Worm (Caenorhabditis elegans): ENCODE results near the gene rpn-2.

Gene rpn-2

ce11 chrIII:6176172-6176571 lies 22.8 kb upstream of the rpn-2 start:
- TF ChIP-seq ama-1 (optimal IDR thresholded peaks at IDR 0.05) (no peak), tbx-37 (GFP tag; conservative IDR thresholded peaks at IDR 0.05) (no peak), hnd-1 (tag; optimal IDR thresholded peaks at IDR 0.05) (no peak), ets-7 (tag; optimal IDR thresholded peaks at IDR 0.05) (no peak), pes-1 (GFP tag; IDR thresholded peaks at IDR 0.05) (no peak), B0310.2 (tag; optimal IDR thresholded peaks at IDR 0.05) (no peak), tbx-11 (GFP tag; IDR thresholded peaks at IDR 0.05) (no peak), ceh-13 (GFP tag; optimal IDR thresholded peaks at IDR 0.05) (no peak), F13C5.2 (tag; optimal IDR thresholded peaks at IDR 0.05) (no peak), tra-4 (tag; optimal IDR thresholded peaks at IDR 0.05) (no peak), scrt-1 (GFP tag; IDR thresholded peaks at IDR 0.05) (no peak), hmbx-1 (tag; optimal IDR thresholded peaks at IDR 0.05) (no peak), aly-1 (tag; optimal IDR thresholded peaks at IDR 0.05) (no peak), flt-1 (GFP tag; IDR thresholded peaks at IDR 0.05) (no peak), sea-1 (GFP tag; conservative IDR thresholded peaks at IDR 0.05) (no peak)

ce11 chrIII:6176761-6177160 lies 22.2 kb upstream of the rpn-2 start, which contains the start of gene F42A10.6:
Gene F42A10.6 (minus strand): TSS chrIII:6176861.
- TF ChIP-seq flt-1 (GFP tag; IDR thresholded peaks at IDR 0.05) (no peak), B0310.2 (tag; optimal IDR thresholded peaks at IDR 0.05) (no peak)

ce11 chrIII:6177631-6178030 lies 21.4 kb upstream of the rpn-2 start:
- TF ChIP-seq F13C5.2 (tag; optimal IDR thresholded peaks at IDR 0.05) = no peak
- TF ChIP-seq tbx-11 (GFP tag; IDR thresholded peaks at IDR 0.05) = no peak
- no peak for TF ChIP-seq ceh-36 (tag; optimal IDR thresholded peaks at IDR 0.05)
- TF ChIP-seq flt-1 (GFP tag; IDR thresholded peaks at IDR 0.05) = no peak
- TF ChIP-seq sea-1 (GFP tag; conservative IDR thresholded peaks at IDR 0.05) = no peak
- TF ChIP-seq scrt-1 (GFP tag; IDR thresholded peaks at IDR 0.05) = no peak
- no peak for TF ChIP-seq pes-1 (GFP tag; IDR thresholded peaks at IDR 0.05)
- no peak for TF ChIP-seq tra-4 (tag; optimal IDR thresholded peaks at IDR 0.05)
- TF ChIP-seq B0310.2 (tag; optimal IDR thresholded peaks at IDR 0.05) = no peak
- TF ChIP-seq ama-1 (optimal IDR thresholded peaks at IDR 0.05) = no peak
- no peak for TF ChIP-seq tbx-37 (GFP tag; conservative IDR thresholded peaks at IDR 0.05)
- TF ChIP-seq hmg-4 (GFP tag; optimal IDR thresholded peaks at IDR 0.05) = no peak
- TF ChIP-seq hmbx-1 (tag; optimal IDR thresholded peaks at IDR 0.05) = no peak
- no peak for TF ChIP-seq hnd-1 (tag; optimal IDR thresholded peaks at IDR 0.05)

- TF ChIP-seq ceh-13 (GFP tag; optimal IDR thresholded peaks at IDR 0.05) (no peak), ets-7 (tag; optimal IDR thresholded peaks at IDR 0.05) (no peak), scrt-1 (GFP tag; IDR thresholded peaks at IDR 0.05) (no peak), hmbx-1 (tag; optimal IDR thresholded peaks at IDR 0.05) (no peak), F13C5.2 (tag; optimal IDR thresholded peaks at IDR 0.05) (no peak), flt-1 (GFP tag; IDR thresholded peaks at IDR 0.05) (no peak), ceh-36 (tag; optimal IDR thresholded peaks at IDR 0.05) (no peak), ama-1 (optimal IDR thresholded peaks at IDR 0.05) (no peak), tbx-11 (GFP tag; IDR thresholded peaks at IDR 0.05) (no peak), pes-1 (GFP tag; IDR thresholded peaks at IDR 0.05) (no peak)
These were observed 20.4 kb upstream of the rpn-2 start, which contains the start of gene F42A10.7 for ce11 chrIII:6178586-6178985. Gene F42A10.7 (minus strand): TSS chrIII:6178686.

- TF ChIP-seq F13C5.2 (tag; optimal IDR thresholded peaks at IDR 0.05) = no peak
- no peak for TF ChIP-seq pes-1 (GFP tag; IDR thresholded peaks at IDR 0.05)
- no peak for TF ChIP-seq flt-1 (GFP tag; IDR thresholded peaks at IDR 0.05)
- TF ChIP-seq hmbx-1 (tag; optimal IDR thresholded peaks at IDR 0.05) = no peak
- no peak for TF ChIP-seq hnd-1 (tag; optimal IDR thresholded peaks at IDR 0.05)
- TF ChIP-seq tbx-11 (GFP tag; IDR thresholded peaks at IDR 0.05) = no peak
- no peak for TF ChIP-seq hmg-4 (GFP tag; optimal IDR thresholded peaks at IDR 0.05)
- TF ChIP-seq B0310.2 (tag; optimal IDR thresholded peaks at IDR 0.05) = no peak
- TF ChIP-seq ama-1 (optimal IDR thresholded peaks at IDR 0.05) = no peak
These were observed 19.9 kb upstream of the rpn-2 start for ce11 chrIII:6179062-6179461.

- TF ChIP-seq B0310.2 (tag; optimal IDR thresholded peaks at IDR 0.05) (no peak), tbx-11 (GFP tag; IDR thresholded peaks at IDR 0.05) (no peak), pes-1 (GFP tag; IDR thresholded peaks at IDR 0.05) (no peak), aly-1 (tag; optimal IDR thresholded peaks at IDR 0.05) (no peak), ama-1 (optimal IDR thresholded peaks at IDR 0.05) (no peak), ets-7 (tag; optimal IDR thresholded peaks at IDR 0.05) (no peak), tra-4 (tag; optimal IDR thresholded peaks at IDR 0.05) (no peak), flt-1 (GFP tag; IDR thresholded peaks at IDR 0.05) (no peak), ceh-36 (tag; optimal IDR thresholded peaks at IDR 0.05) (no peak)
These were observed 18.7 kb upstream of the rpn-2 start for ce11 chrIII:6180294-6180693.

- TF ChIP-seq tbx-11 (GFP tag; IDR thresholded peaks at IDR 0.05) (no peak), hnd-1 (tag; optimal IDR thresholded peaks at IDR 0.05) (no peak), tra-4 (tag; optimal IDR thresholded peaks at IDR 0.05) (no peak), ets-7 (tag; optimal IDR thresholded peaks at IDR 0.05) (no peak), B0310.2 (tag; optimal IDR thresholded peaks at IDR 0.05) (no peak), hmbx-1 (tag; optimal IDR thresholded peaks at IDR 0.05) (no peak), sea-1 (GFP tag; conservative IDR thresholded peaks at IDR 0.05) (no peak)
These were observed 15.9 kb upstream of the rpn-2 start, which contains the start of gene nas-28 for ce11 chrIII:6183118-6183517. Gene nas-28 (minus strand): TSS chrIII:6183218.

ce11 chrIII:6190810-6191209 lies 8.2 kb upstream of the rpn-2 start, which contains the start of gene C23G10.5:
Gene C23G10.5 (plus strand): TSS chrIII:6191110.
- TF ChIP-seq pes-1 (GFP tag; IDR thresholded peaks at IDR 0.05) (no peak), ceh-36 (tag; optimal IDR thresholded peaks at IDR 0.05) (no peak), tra-4 (tag; optimal IDR thresholded peaks at IDR 0.05) (no peak), sea-1 (GFP tag; conservative IDR thresholded peaks at IDR 0.05) (no peak), aly-1 (tag; optimal IDR thresholded peaks at IDR 0.05) (no peak), F13C5.2 (tag; optimal IDR thresholded peaks at IDR 0.05) (no peak), B0310.2 (tag; optimal IDR thresholded peaks at IDR 0.05) (no peak), ama-1 (optimal IDR thresholded peaks at IDR 0.05) (no peak), ets-7 (tag; optimal IDR thresholded peaks at IDR 0.05) (no peak)

Measured in whole organism, early embryonic.